Fruit fly (Drosophila melanogaster) whole organism, pupa: ENCODE measurements around the gene CG14448.

ENCODE experiments used
- CG10348 ChIP-seq: fragments of 200-800 bp; sonication (Bioruptor generic); IDR thresholded peaks from 2 replicates; pipeline ENCODE4 v1.3.6; 2022; ENCODE audit warnings: missing biosample characterization, missing genetic modification characterization
- CG12605 ChIP-seq: fragments of 200-800 bp; sonication (Bioruptor generic); IDR thresholded peaks from 2 replicates; pipeline ENCODE4 v1.3.6; 2022; ENCODE audit warnings: missing biosample characterization, missing genetic modification characterization
- CG13204 ChIP-seq: fragments of 200-800 bp; sonication (Bioruptor generic); optimal IDR thresholded peaks from 2 replicates; lab custom pipeline; 2018; ENCODE audit warnings: missing biosample characterization, mild to moderate bottlenecking, missing genetic modification characterization, moderate library complexity
- CG17806 ChIP-seq: fragments of 200-800 bp; sonication (Bioruptor generic); optimal IDR thresholded peaks from 2 replicates; lab custom pipeline; 2018; ENCODE audit warnings: missing biosample characterization, mild to moderate bottlenecking, missing genetic modification characterization, moderate library complexity
- CG34367 ChIP-seq: fragments of 200-800 bp; sonication (Bioruptor generic); optimal IDR thresholded peaks from 2 replicates; lab custom pipeline; 2018; ENCODE audit warnings: missing biosample characterization, mild to moderate bottlenecking, missing genetic modification characterization
- CG8301 ChIP-seq: fragments of 200-800 bp; sonication (Bioruptor generic); optimal IDR thresholded peaks from 2 replicates; lab custom pipeline; 2018; ENCODE audit warnings: missing biosample characterization, mild to moderate bottlenecking, missing genetic modification characterization
- CG9948 ChIP-seq: fragments of 200-800 bp; sonication (Bioruptor generic); optimal IDR thresholded peaks from 2 replicates; lab custom pipeline; 2018; ENCODE audit warnings: missing biosample characterization, mild to moderate bottlenecking, missing genetic modification characterization, moderate library complexity
- EcR ChIP-seq: fragments of 200-800 bp; sonication (Bioruptor generic); optimal IDR thresholded peaks from 3 replicates; lab custom pipeline; 2019; ENCODE audit warnings: missing biosample characterization, missing genetic modification characterization, mild to moderate bottlenecking, moderate library complexity, missing genetic modification reagents
- Pif1A ChIP-seq: fragments of 200-800 bp; sonication (Bioruptor generic); optimal IDR thresholded peaks from 3 replicates; lab custom pipeline; 2016; ENCODE audit warnings: missing biosample characterization, missing genetic modification characterization
- Pif1B ChIP-seq: fragments of 200-800 bp; sonication (Bioruptor generic); optimal IDR thresholded peaks from 3 replicates; lab custom pipeline; 2016; ENCODE audit warnings: missing biosample characterization, missing genetic modification characterization
- Snoo ChIP-seq: fragments of 200-800 bp; sonication (Bioruptor generic); optimal IDR thresholded peaks from 3 replicates; lab custom pipeline; 2017; ENCODE audit warnings: missing biosample characterization, mild to moderate bottlenecking, missing genetic modification characterization, inconsistent platforms
- fd96Ca ChIP-seq: fragments of 200-800 bp; sonication (Bioruptor generic); IDR thresholded peaks from 3 replicates; pipeline ENCODE4 v1.3.6; 2022; ENCODE audit warnings: missing biosample characterization, missing genetic modification characterization
- rn ChIP-seq: fragments of 200-800 bp; sonication (Bioruptor generic); IDR thresholded peaks from 2 replicates; pipeline ENCODE4 v1.3.6; 2022; ENCODE audit warnings: missing biosample characterization, missing genetic modification characterization

DNA sequence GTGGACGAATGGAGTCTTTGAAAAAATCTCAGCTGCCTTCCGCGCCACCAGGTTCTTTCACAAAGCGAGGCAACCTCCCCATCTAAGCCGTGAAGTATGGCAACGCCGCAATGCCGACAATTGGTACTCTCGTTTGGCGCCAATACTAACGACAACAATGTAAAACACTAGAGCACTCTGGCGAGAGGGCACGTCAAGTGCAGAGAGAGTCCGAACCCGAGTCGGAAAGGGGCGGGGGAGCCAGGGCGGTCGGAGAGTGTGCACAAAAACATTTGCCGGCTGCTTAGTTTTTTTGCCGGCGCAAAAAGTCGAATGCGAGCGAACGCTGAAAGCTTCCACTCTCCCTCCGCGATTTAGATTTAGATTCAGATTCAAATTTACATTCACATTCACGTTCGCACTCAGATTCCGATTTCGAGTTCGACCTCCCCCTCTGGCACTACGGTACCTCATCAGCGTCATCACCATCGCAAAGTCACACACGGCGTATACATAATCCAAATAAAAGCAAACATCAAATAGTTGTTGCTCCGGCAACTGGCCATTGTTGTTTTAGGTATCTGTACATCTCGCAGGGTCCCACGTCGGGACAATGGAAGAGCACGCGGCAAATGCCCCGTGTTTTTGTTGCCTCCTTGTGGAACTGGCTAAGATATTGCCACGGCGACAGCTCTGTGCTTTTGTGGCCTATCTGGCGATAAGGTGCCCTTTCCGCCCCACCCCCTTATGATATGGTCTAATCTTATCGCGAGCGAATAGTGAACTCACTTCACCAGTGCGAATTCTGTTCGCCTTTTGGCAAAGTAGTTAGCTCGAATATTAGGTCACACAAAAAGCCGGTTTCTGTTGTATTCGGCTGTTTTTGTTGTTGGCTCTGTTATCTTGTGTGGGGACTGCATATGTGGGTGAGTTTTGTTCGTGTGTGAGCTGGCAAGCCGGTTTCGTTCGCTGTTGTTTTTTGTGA is 49.7 kb downstream of the CG14448 start:
- TF ChIP-seq CG13204 (GFP tag; lab: Kevin White, UChicago) (no peak), CG17806 (tag; lab: Kevin White, UChicago) (no peak), CG9948 (tag; lab: Kevin White, UChicago) (no peak), Pif1B (GFP tag; lab: Kevin White, UChicago) (no peak), EcR (GFP tag; lab: Kevin White, UChicago) (peak; percentile 53), CG10348 (GFP tag; lab: Robert Waterston, UW) (no peak), CG34367 (tag; lab: Kevin White, UChicago) (no peak), CG8301 (tag; lab: Kevin White, UChicago) (no peak), Snoo (tag; lab: Kevin White, UChicago) (no peak), CG12605 (peak; percentile 57), fd96Ca (GFP tag; lab: Robert Waterston, UW) (peak; percentile 46; the same call in 2 of the 3 replicates), rn (GFP tag; lab: Robert Waterston, UW) (no peak), Pif1A (GFP tag; lab: Kevin White, UChicago) (no peak)
